Worm (Caenorhabditis elegans): ENCODE results near the gene twk-14.

ce11 chrV:12420843-12421242, 25.3 kb upstream of the twk-14 start, which contains the start of gene C54D10.4:
- no peak for TF ChIP-seq ztf-28 (GFP tag; IDR thresholded peaks at IDR 0.05)
- TF ChIP-seq akir-1 (GFP tag; optimal IDR thresholded peaks at IDR 0.05): no peak
- TF ChIP-seq mel-28 (tag; optimal IDR thresholded peaks at IDR 0.05; ENCODE audit: borderline replicate concordance): no peak
- no peak for TF ChIP-seq unc-130 (GFP tag; optimal IDR thresholded peaks at IDR 0.05)
- no peak for TF ChIP-seq ama-1 (optimal IDR thresholded peaks at IDR 0.05)
- TF ChIP-seq ama-1 (GFP tag; optimal IDR thresholded peaks at IDR 0.05): no peak

Data from whole organism, young adult.